Worm (Caenorhabditis elegans): ENCODE results near the gene idpp-2.

The idpp-2 gene

DNA sequence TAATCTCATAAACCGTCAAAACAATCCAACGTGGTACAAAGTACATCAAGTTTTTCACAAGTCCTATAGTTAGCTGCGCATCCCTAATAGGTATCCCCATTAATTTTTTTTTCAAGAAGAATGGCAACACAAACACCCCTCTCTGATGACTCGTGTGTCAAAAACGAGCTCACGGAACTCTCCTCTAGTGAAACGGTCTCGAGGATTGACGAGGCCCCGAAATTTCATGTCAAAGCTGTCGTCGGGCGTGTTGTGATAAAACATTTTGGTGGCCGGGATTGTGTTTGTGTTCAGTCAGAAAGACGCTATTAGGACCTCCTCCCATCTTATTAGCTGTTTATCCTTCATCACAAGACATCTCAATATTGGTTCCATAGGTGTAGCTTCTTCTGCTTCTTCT, at the start of gene idpp-2:
Gene idpp-2, plus strand, starts transcription at position 301 of the 400 bp plus-strand sequence.
- TF ChIP-seq W03F9.2 (tag; optimal IDR thresholded peaks at IDR 0.05) (no peak), him-1 (tag; optimal IDR thresholded peaks at IDR 0.05) (no peak), dao-5 (tag; optimal IDR thresholded peaks at IDR 0.05) (no peak)

DNA sequence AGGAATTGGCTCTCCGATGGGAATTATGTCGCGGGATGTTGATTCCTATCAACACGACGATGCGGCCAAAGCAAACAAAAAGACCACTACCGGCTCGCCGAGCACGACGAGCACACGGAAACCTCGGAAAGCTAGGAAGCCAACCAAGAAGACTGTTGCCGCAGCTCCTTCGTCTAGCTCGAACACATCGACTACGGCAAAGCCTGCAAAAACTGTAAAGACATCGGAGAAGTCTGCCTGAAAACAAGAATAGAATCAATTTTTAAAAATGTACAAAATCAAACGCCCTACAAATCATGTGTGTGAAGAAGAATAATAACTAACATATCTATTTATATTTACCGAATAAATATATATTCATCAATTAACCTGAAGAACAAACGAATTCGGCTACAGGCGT, 4.8 kb downstream of the idpp-2 start:
- no peak for TF ChIP-seq W03F9.2 (tag; optimal IDR thresholded peaks at IDR 0.05)
- no peak for TF ChIP-seq dao-5 (tag; optimal IDR thresholded peaks at IDR 0.05)
- no peak for TF ChIP-seq him-1 (tag; optimal IDR thresholded peaks at IDR 0.05)

- no peak for TF ChIP-seq him-1 (tag; optimal IDR thresholded peaks at IDR 0.05)
- TF ChIP-seq W03F9.2 (tag; optimal IDR thresholded peaks at IDR 0.05) = peak; percentile 49
- TF ChIP-seq dao-5 (tag; optimal IDR thresholded peaks at IDR 0.05) = no peak
These were observed 6.5 kb downstream of the idpp-2 start, which contains the start of gene ife-3 for ce11 chrV:7778-8445. TSS of gene ife-3 (minus strand) at chrV:7828.

DNA sequence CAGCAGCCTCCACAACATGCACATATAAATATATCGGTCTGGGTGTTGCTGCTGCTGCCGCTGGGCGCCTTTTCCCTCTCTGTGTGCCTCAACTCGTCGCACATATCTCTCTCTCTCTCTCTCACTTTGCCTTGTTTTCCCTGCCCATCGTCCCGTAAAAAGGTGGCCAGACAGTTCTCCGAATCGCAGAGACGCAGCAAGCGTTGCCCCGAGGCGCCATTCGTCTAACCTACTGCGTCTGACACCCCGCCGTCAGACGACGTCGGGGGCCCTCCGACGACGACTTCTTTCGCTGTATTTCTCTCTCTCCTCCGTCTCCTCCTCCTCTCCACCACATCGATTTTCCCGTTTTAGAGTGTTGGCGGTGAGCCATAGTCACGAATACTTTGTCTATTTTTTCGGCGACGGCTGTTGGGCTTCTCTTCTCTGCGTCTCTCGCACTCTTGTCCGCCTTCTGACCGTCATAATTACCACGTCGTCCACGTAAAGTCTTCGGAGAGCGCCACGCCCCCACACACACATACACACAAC, 7.3 kb downstream of the idpp-2 start, which contains the start of gene B0348.10:
Gene B0348.10, minus strand, starts transcription at position 24 of the 531 bp plus-strand sequence.
- peak; percentile 98 for TF ChIP-seq him-1 (tag; optimal IDR thresholded peaks at IDR 0.05)
- TF ChIP-seq dao-5 (tag; optimal IDR thresholded peaks at IDR 0.05) = no peak
- peak; percentile 9 for TF ChIP-seq W03F9.2 (tag; optimal IDR thresholded peaks at IDR 0.05)

- TF ChIP-seq W03F9.2 (tag; optimal IDR thresholded peaks at IDR 0.05) (no peak), him-1 (tag; optimal IDR thresholded peaks at IDR 0.05) (peak; percentile 2), dao-5 (tag; optimal IDR thresholded peaks at IDR 0.05) (no peak)
These were observed 9.7 kb downstream of the idpp-2 start for ce11 chrV:11158-11557.

ce11 chrV:11708-12107, 10.3 kb downstream of the idpp-2 start:
- TF ChIP-seq him-1 (tag; optimal IDR thresholded peaks at IDR 0.05) = no peak

- no peak for TF ChIP-seq W03F9.2 (tag; optimal IDR thresholded peaks at IDR 0.05)
- TF ChIP-seq dao-5 (tag; optimal IDR thresholded peaks at IDR 0.05) = no peak
- no peak for TF ChIP-seq him-1 (tag; optimal IDR thresholded peaks at IDR 0.05)
These were observed 14.8 kb downstream of the idpp-2 start for ce11 chrV:16067-16845.

DNA sequence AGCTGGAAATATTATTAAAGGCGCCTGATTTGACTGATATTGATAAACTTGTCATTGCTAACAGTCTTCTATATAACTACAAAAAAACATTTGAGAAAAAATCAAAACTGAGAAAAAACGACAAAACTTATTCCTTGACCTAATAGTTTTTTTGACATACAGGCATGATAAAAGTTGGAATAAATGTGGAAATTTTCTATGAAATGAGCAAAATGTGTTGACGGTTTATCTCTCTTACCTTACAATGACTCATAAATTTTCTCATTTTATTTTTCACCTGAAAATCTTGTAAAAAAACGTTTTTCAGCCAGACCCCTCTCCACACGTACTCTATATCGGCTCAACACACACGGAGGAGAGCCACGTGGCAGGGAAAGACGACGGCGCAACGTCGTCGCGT, 19.1 kb downstream of the idpp-2 start, which contains the start of gene egl-8:
Gene egl-8, plus strand, starts transcription at position 301 of the 400 bp plus-strand sequence.
- TF ChIP-seq W03F9.2 (tag; optimal IDR thresholded peaks at IDR 0.05) (no peak), him-1 (tag; optimal IDR thresholded peaks at IDR 0.05) (no peak), dao-5 (tag; optimal IDR thresholded peaks at IDR 0.05) (no peak)

ce11 chrV:21848-22247, 20.4 kb downstream of the idpp-2 start:
- no peak for TF ChIP-seq him-1 (tag; optimal IDR thresholded peaks at IDR 0.05)
- no peak for TF ChIP-seq dao-5 (tag; optimal IDR thresholded peaks at IDR 0.05)
- TF ChIP-seq W03F9.2 (tag; optimal IDR thresholded peaks at IDR 0.05) = no peak

DNA sequence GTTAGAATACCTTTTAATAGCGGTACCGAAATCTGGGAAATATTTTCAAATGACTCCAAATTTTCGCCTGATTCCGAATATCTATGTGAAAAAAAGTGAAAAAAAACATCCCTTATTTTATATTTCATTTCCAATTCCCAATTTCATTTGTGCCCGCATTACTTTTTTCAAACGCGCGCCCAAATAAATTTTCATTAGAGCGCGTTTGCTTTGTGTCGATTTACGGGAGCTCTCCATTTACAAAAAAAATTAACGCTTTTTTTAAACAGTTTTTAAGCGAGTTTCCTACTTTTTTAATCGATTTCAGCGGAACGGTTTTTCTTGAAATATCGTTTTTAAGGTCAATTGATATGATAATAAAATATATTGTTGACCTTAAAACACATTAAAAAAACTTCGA, 22.7 kb downstream of the idpp-2 start:
- TF ChIP-seq dao-5 (tag; optimal IDR thresholded peaks at IDR 0.05) (no peak), him-1 (tag; optimal IDR thresholded peaks at IDR 0.05) (no peak)

- TF ChIP-seq dao-5 (tag; optimal IDR thresholded peaks at IDR 0.05) (no peak), W03F9.2 (tag; optimal IDR thresholded peaks at IDR 0.05) (no peak), him-1 (tag; optimal IDR thresholded peaks at IDR 0.05) (no peak)
These were observed 26.2 kb downstream of the idpp-2 start for ce11 chrV:27604-28003.

- TF ChIP-seq W03F9.2 (tag; optimal IDR thresholded peaks at IDR 0.05) (no peak), him-1 (tag; optimal IDR thresholded peaks at IDR 0.05) (no peak), dao-5 (tag; optimal IDR thresholded peaks at IDR 0.05) (no peak)
These were observed 26.8 kb downstream of the idpp-2 start for ce11 chrV:28270-28669.

DNA sequence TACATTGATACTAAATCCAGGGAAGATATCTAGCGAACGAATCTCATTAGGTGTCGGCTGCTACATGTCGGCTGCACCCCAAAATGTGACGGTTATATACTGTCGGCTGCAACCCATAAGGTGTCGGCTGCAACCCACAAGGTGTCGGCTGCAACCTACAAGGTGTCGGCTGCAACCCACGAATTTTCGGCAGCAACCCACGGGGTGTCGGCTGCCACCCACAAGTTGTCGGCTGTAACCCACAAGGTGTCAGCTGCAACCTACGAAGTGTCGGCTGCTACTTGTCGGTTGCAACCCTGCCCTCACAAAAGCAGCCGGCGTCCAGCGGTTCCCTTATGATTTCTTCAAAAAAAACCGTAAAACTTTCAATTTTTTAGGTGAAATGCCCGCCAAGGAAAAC, 28.4 kb downstream of the idpp-2 start:
- TF ChIP-seq him-1 (tag; optimal IDR thresholded peaks at IDR 0.05) (no peak), W03F9.2 (tag; optimal IDR thresholded peaks at IDR 0.05) (no peak), dao-5 (tag; optimal IDR thresholded peaks at IDR 0.05) (no peak)

DNA sequence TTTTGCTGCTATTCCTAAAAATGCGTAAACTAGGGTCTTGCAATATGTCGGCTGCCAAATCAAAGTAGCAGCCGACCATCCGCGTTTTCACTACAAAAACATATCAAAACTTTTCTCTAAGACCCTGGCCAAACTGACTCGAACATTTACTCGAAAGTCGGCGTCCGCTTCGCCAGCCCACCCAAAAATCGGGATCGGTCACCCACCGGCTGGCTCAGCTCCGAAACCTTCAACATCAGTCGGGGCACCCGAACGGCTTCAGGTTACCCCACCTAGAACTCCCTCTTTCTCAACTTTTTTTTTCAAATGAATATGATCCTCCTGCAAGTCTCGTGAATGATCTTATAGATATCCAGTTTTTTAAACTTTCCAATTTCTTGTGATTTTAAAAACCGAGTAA, 36.3 kb downstream of the idpp-2 start:
- no peak for TF ChIP-seq dao-5 (tag; optimal IDR thresholded peaks at IDR 0.05)

All from whole organism, L4/young adult.